Worm (Caenorhabditis elegans) whole organism, L4 larva: Measurements from ENCODE around the gene scl-10.

Experiments used
- T20F7.1 ChIP-seq: fragments of 200-800 bp; sonication (Bioruptor generic); optimal IDR thresholded peaks from 2 replicates; lab custom pipeline; 2018; ENCODE audit warnings: mild to moderate bottlenecking, missing genetic modification characterization, missing compliant biosample characterization
- aha-1 ChIP-seq: fragments of 150-350 bp; peaks from one replicate; lab custom pipeline; 2014; ENCODE audit warnings: missing biosample characterization, missing genetic modification characterization
- aly-2 ChIP-seq: sonication (generic microtip); optimal IDR thresholded peaks from 2 replicates; lab custom pipeline; 2018; ENCODE audit warnings: missing biosample characterization, missing genetic modification characterization
- attf-4 ChIP-seq: sonication (generic microtip); optimal IDR thresholded peaks from 3 replicates; lab custom pipeline; 2017; ENCODE audit warnings: missing biosample characterization, missing genetic modification characterization
- cey-2 ChIP-seq: sonication (generic microtip); optimal IDR thresholded peaks from 3 replicates; lab custom pipeline; 2017; ENCODE audit warnings: missing genetic modification characterization, mild to moderate bottlenecking, missing compliant biosample characterization, antibody characterized with exemption, borderline replicate concordance; ENCODE audit not compliant: insufficient read depth
- daf-12 ChIP-seq: fragments of 150-350 bp; optimal IDR thresholded peaks from 2 replicates; lab custom pipeline; 2014; ENCODE audit warnings: missing biosample characterization, missing genetic modification reagents, missing genetic modification characterization
- daf-16 ChIP-seq, 3 experiments: sonication (generic microtip); optimal IDR thresholded peaks; 2 replicates each; lab custom pipeline; 2016 to 2017; ENCODE audit warnings: missing genetic modification characterization in 3 of 3, missing genetic modification reagents in 3 of 3, mild to moderate bottlenecking in 2 of 3, missing compliant biosample characterization in 2 of 3, missing biosample characterization in 1 of 3, moderate library complexity in 1 of 3
- dmd-6 ChIP-seq: fragments of 200-800 bp; sonication (Bioruptor generic); IDR thresholded peaks from 2 replicates; pipeline ENCODE4 v1.3.6; 2022; ENCODE audit warnings: missing genetic modification reagents, missing genetic modification characterization, missing compliant biosample characterization
- dmd-8 ChIP-seq: fragments of 200-800 bp; sonication (Bioruptor generic); IDR thresholded peaks from 2 replicates; pipeline ENCODE4 v1.3.6; 2022; ENCODE audit warnings: missing genetic modification characterization, missing compliant biosample characterization
- duxl-1 ChIP-seq: sonication (generic microtip); optimal IDR thresholded peaks from 2 replicates; lab custom pipeline; 2016; ENCODE audit warnings: mild to moderate bottlenecking, missing genetic modification characterization, moderate library complexity, missing compliant biosample characterization; ENCODE audit not compliant: poor library complexity
- dve-1 ChIP-seq: sonication (generic microtip); optimal IDR thresholded peaks from 2 replicates; lab custom pipeline; 2017; ENCODE audit warnings: antibody characterized with exemption, mild to moderate bottlenecking, missing genetic modification characterization, missing compliant biosample characterization; ENCODE audit not compliant: insufficient read depth
- hif-1 ChIP-seq, 2 experiments: sonication (generic microtip); optimal IDR thresholded peaks; 2 replicates each; lab custom pipeline; 2016 to 2017; ENCODE audit warnings: missing compliant biosample characterization in 2 of 2, missing genetic modification characterization in 2 of 2, missing genetic modification reagents in 2 of 2, missing genotype in 2 of 2, mild to moderate bottlenecking in 1 of 2
- hlh-11 ChIP-seq: fragments of 200-800 bp; sonication (Bioruptor generic); optimal IDR thresholded peaks from 2 replicates; lab custom pipeline; 2018; ENCODE audit warnings: mild to moderate bottlenecking, missing genetic modification characterization, missing compliant biosample characterization
- hlh-30 ChIP-seq: sonication (generic microtip); optimal IDR thresholded peaks from 2 replicates; lab custom pipeline; 2017; ENCODE audit warnings: antibody characterized with exemption, mild to moderate bottlenecking, missing genetic modification characterization, missing compliant biosample characterization; ENCODE audit not compliant: insufficient read depth
- hmg-1.1 ChIP-seq: fragments of 200-800 bp; sonication (Bioruptor generic); IDR thresholded peaks from 2 replicates; pipeline ENCODE4 v1.3.6; 2022; ENCODE audit warnings: missing genetic modification reagents, missing genetic modification characterization, missing compliant biosample characterization
- lin-13 ChIP-seq: fragments of 150-350 bp; optimal IDR thresholded peaks from 2 replicates; lab custom pipeline; 2014; ENCODE audit warnings: missing biosample characterization, missing genetic modification reagents, missing genetic modification characterization
- lin-38 ChIP-seq: fragments of 200-800 bp; sonication (Bioruptor generic); IDR thresholded peaks from 2 replicates; pipeline ENCODE4 v1.3.6; 2022; ENCODE audit warnings: missing genetic modification reagents, missing genetic modification characterization, missing compliant biosample characterization
- madf-9 ChIP-seq: fragments of 200-800 bp; sonication (Bioruptor generic); conservative IDR thresholded peaks from 2 replicates; pipeline ENCODE4 v1.3.6; 2022; ENCODE audit warnings: missing genetic modification reagents, missing genetic modification characterization, missing compliant biosample characterization
- mdl-1 ChIP-seq, 2 experiments: fragments of 150-350 bp in 1 of 2; sonication (generic microtip) in 1 of 2; optimal IDR thresholded peaks; 2 replicates each; lab custom pipeline; 2014 to 2017; ENCODE audit warnings: missing biosample characterization in 2 of 2, missing genetic modification characterization in 2 of 2
- mxl-3 ChIP-seq: fragments of 200-800 bp; sonication (Bioruptor generic); optimal IDR thresholded peaks from 2 replicates; lab custom pipeline; 2018; ENCODE audit warnings: mild to moderate bottlenecking, missing genetic modification characterization, missing compliant biosample characterization
- nhr-237 ChIP-seq: sonication (generic microtip); optimal IDR thresholded peaks from 2 replicates; lab custom pipeline; 2017; ENCODE audit warnings: missing biosample characterization, missing genetic modification characterization
- nhr-25 ChIP-seq: sonication (generic microtip); optimal IDR thresholded peaks from 2 replicates; lab custom pipeline; 2017; ENCODE audit warnings: missing genetic modification characterization, mild to moderate bottlenecking, missing compliant biosample characterization, antibody characterized with exemption, moderate library complexity, borderline replicate concordance; ENCODE audit not compliant: insufficient read depth
- nhr-28 ChIP-seq: fragments of 150-350 bp; optimal IDR thresholded peaks from 2 replicates; lab custom pipeline; 2014; ENCODE audit warnings: missing biosample characterization, missing genetic modification characterization
- nhr-41 ChIP-seq: fragments of 200-800 bp; sonication (Bioruptor generic); IDR thresholded peaks from 2 replicates; pipeline ENCODE4 v1.3.6; 2022; ENCODE audit warnings: missing genetic modification reagents, missing genetic modification characterization, missing compliant biosample characterization
- nhr-42 ChIP-seq: fragments of 200-800 bp; sonication (Bioruptor generic); IDR thresholded peaks from 2 replicates; pipeline ENCODE4 v1.3.6; 2022; ENCODE audit warnings: missing genetic modification characterization, missing compliant biosample characterization
- nhr-48 ChIP-seq: sonication (generic microtip); optimal IDR thresholded peaks from 2 replicates; lab custom pipeline; 2016; ENCODE audit warnings: mild to moderate bottlenecking, missing genetic modification characterization, missing compliant biosample characterization
- nhr-77 ChIP-seq: fragments of 150-350 bp; optimal IDR thresholded peaks from 2 replicates; lab custom pipeline; 2014; ENCODE audit warnings: missing biosample characterization, missing genetic modification characterization
- pqm-1 ChIP-seq: sonication (generic microtip); optimal IDR thresholded peaks from 2 replicates; lab custom pipeline; 2017; ENCODE audit warnings: missing biosample characterization, missing genetic modification characterization
- sdz-12 ChIP-seq: fragments of 200-800 bp; sonication (Bioruptor generic); optimal IDR thresholded peaks from 2 replicates; lab custom pipeline; 2018; ENCODE audit warnings: mild to moderate bottlenecking, missing genetic modification characterization, missing compliant biosample characterization
- unc-62 ChIP-seq, 3 experiments: fragments of 150-350 bp in 1 of 3; sonication (generic microtip); optimal IDR thresholded peaks in 2 of 3; peaks in 1 of 3; 1 replicate in 1 of 3; 2 replicates in 2 of 3; lab custom pipeline; 2014 to 2017; ENCODE audit warnings: missing biosample characterization in 3 of 3, missing genetic modification characterization in 3 of 3, missing genetic modification reagents in 3 of 3, missing genotype in 1 of 3
- vab-7 ChIP-seq: fragments of 200-800 bp; sonication (Bioruptor generic); IDR thresholded peaks from 2 replicates; pipeline ENCODE4 v1.3.6; 2022; ENCODE audit warnings: missing genetic modification reagents, missing genetic modification characterization, missing compliant biosample characterization
- zip-2 ChIP-seq: fragments of 150-350 bp; optimal IDR thresholded peaks from 2 replicates; lab custom pipeline; 2014; ENCODE audit warnings: missing biosample characterization, missing genetic modification characterization

The scl-10 gene

ce11 chrIV:13075625-13076252 lies 27.5 kb downstream of the scl-10 start (continued):
- TF ChIP-seq daf-16 (GFP tag; optimal IDR thresholded peaks at IDR 0.05; lab: Kevin White, UChicago): no peak
- no peak for TF ChIP-seq daf-16 (tag; optimal IDR thresholded peaks at IDR 0.05; lab: Kevin White, UChicago)
- TF ChIP-seq hlh-30 (tag; lab: Kevin White, UChicago): peak; percentile 25
- no peak for TF ChIP-seq madf-9 (GFP tag; lab: Robert Waterston, UW)

ce11 chrIV:13076620-13077019 lies 28.4 kb downstream of the scl-10 start, which contains the start of gene C39E9.7:
TSS of gene C39E9.7 (minus strand) at chrIV:13076720.
- no peak for TF ChIP-seq dmd-8
- no peak for TF ChIP-seq T20F7.1 (GFP tag; lab: Kevin White, UChicago)
- no peak for TF ChIP-seq hif-1 (tag; optimal IDR thresholded peaks at IDR 0.05; lab: Kevin White, UChicago)
- no peak for TF ChIP-seq pqm-1 (tag; lab: Kevin White, UChicago)
- TF ChIP-seq aly-2 (tag; lab: Kevin White, UChicago): no peak
- no peak for TF ChIP-seq hmg-1.1 (GFP tag; lab: Robert Waterston, UW)
- no peak for TF ChIP-seq nhr-48
- TF ChIP-seq duxl-1 (tag; lab: Kevin White, UChicago): no peak
- TF ChIP-seq nhr-237: no peak

DNA sequence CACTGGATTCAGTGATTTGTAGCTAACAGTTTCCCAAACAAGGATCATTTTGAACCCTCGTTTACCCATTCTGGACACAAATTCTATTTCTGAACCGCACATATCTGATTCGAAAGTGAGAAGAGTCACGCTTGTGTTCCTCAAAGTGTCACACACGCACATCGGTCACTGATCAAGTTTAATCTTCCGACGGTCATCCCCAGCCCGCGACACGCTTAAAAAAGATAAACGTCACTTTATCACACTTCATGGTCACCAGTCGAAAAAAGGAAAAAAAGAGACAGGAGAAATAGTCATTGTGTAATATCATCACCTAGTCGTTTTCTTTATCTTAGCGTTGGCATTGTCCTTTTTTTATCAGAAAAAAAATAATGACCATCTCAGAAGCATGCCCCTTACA lies 29.4 kb downstream of the scl-10 start:
- peak; percentile 79 for TF ChIP-seq nhr-48
- TF ChIP-seq hlh-11 (tag; lab: Kevin White, UChicago): peak; percentile 83
- TF ChIP-seq daf-12: no peak
- peak; percentile 83 for TF ChIP-seq hlh-30 (tag; lab: Kevin White, UChicago)
- TF ChIP-seq mxl-3 (GFP tag; lab: Kevin White, UChicago): peak; percentile 70
- peak; percentile 96 for TF ChIP-seq nhr-28 (tag; lab: Kevin White, UChicago)
- peak; percentile 52 for TF ChIP-seq nhr-25
- no peak for TF ChIP-seq sdz-12
- no peak for TF ChIP-seq lin-38 (GFP tag; lab: Robert Waterston, UW)
- TF ChIP-seq mdl-1 (tag; optimal IDR thresholded peaks at IDR 0.05; lab: Kevin White, UChicago): peak; percentile 36 to 73
- TF ChIP-seq cey-2 (tag; lab: Kevin White, UChicago): peak; percentile 28
- TF ChIP-seq zip-2: no peak
- TF ChIP-seq unc-62 (GFP tag; optimal IDR thresholded peaks at IDR 0.05 in 1 of 2; lab: Kevin White, UChicago): peak in 1 of 2 experiments; percentile 25
- TF ChIP-seq unc-62 (tag; optimal IDR thresholded peaks at IDR 0.05; lab: Kevin White, UChicago): no peak
- TF ChIP-seq dmd-6 (GFP tag; lab: Robert Waterston, UW): peak; percentile 45
- TF ChIP-seq aha-1: peak; percentile 87
- TF ChIP-seq nhr-77: peak; percentile 26

- no peak for TF ChIP-seq nhr-42 (GFP tag; lab: Robert Waterston, UW)
- no peak for TF ChIP-seq nhr-41
- peak in 1 of 2 experiments; percentile 96 for TF ChIP-seq unc-62 (GFP tag; optimal IDR thresholded peaks at IDR 0.05 in 1 of 2; lab: Kevin White, UChicago)
- TF ChIP-seq unc-62 (tag; optimal IDR thresholded peaks at IDR 0.05; lab: Kevin White, UChicago): no peak
- TF ChIP-seq vab-7 (GFP tag; lab: Robert Waterston, UW): 0 out of 2 replicates have a peak, but pooled peaks have one; percentile 7
These were observed 30.1 kb downstream of the scl-10 start for ce11 chrIV:13078342-13078741.

- TF ChIP-seq cey-2 (tag; lab: Kevin White, UChicago) (peak; percentile 80), nhr-28 (tag; lab: Kevin White, UChicago) (peak; percentile 76), lin-13 (GFP tag; lab: Kevin White, UChicago) (no peak), mxl-3 (GFP tag; lab: Kevin White, UChicago) (peak; percentile 60), mdl-1 (tag; optimal IDR thresholded peaks at IDR 0.05; lab: Kevin White, UChicago) (peak in 1 of 2 experiments; percentile 28), hlh-30 (tag; lab: Kevin White, UChicago) (peak; percentile 55), dve-1 (tag; lab: Kevin White, UChicago) (peak; percentile 21), attf-4 (tag; lab: Kevin White, UChicago) (no peak), hlh-11 (tag; lab: Kevin White, UChicago) (peak; percentile 67)
These were observed 30.9 kb downstream of the scl-10 start, which contains the start of gene C39E9.8 for ce11 chrIV:13079119-13079518. TSS of gene C39E9.8 (plus strand) at chrIV:13079446.
